Fruit fly (Drosophila melanogaster): ENCODE measurements around the gene Mettl14.

Gene Mettl14

DNA sequence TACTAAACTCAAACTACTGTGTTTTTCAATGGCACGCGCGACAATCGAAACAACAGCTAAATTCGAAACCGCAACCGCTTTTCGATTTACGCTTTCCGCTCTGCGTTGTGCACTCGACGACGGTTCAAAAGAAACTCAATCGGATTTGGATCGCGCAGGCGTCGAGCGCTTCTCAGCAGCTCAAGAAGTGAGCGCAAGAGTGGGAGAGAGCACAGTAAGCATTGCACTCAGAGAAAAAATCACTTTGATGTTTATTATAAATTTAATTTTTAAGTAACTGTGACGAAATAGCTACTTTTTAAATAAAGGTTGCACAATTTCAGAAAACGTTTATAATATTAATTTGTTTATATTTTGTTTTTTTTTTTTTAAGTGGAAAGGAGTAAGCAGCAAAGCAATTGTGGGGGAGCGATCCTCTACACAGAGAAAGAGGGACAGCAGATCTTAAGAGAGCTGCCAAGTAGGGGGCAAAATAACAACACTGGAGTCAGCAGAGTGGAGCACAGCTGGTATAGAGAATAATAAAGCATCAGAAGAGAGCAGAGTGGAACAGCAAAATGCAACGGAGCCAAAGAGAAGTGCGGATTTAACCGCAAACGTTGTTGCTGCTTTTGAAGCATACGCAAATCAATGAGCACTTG, 30.5 kb upstream of the Mettl14 start (continued):
- TF ChIP-seq Pdp1 (GFP tag; optimal IDR thresholded peaks at IDR 0.05) (peak; percentile 92 to 93), Atf-2 (GFP tag; optimal IDR thresholded peaks at IDR 0.05) (peak; percentile 81), nom (GFP tag; optimal IDR thresholded peaks at IDR 0.05) (peak; percentile 97), CG18599 (GFP tag; optimal IDR thresholded peaks at IDR 0.05) (peak; percentile 97), Nf-YC (tag; optimal IDR thresholded peaks at IDR 0.05) (peak; percentile 73), Nf-YA (GFP tag; IDR thresholded peaks at IDR 0.05) (peak; percentile 96), CTCF (GFP tag; optimal IDR thresholded peaks at IDR 0.05) (peak; percentile 67), Gsc (GFP tag; IDR thresholded peaks at IDR 0.05) (no peak; the same call in 1 of the 2 replicates), CrebB (tag; optimal IDR thresholded peaks at IDR 0.05) (peak; percentile 96), gt (GFP tag; IDR thresholded peaks at IDR 0.05) (peak; percentile 97), repo (GFP tag; optimal IDR thresholded peaks at IDR 0.05) (peak; percentile 83), ara (GFP tag; IDR thresholded peaks at IDR 0.05) (peak; percentile 99), pum (GFP tag; optimal IDR thresholded peaks at IDR 0.05) (peak; percentile 0), da (GFP tag; optimal IDR thresholded peaks at IDR 0.05) (peak; percentile 73), Bdp1 (GFP tag; optimal IDR thresholded peaks at IDR 0.05) (peak; percentile 87), CG5180 (GFP tag; optimal IDR thresholded peaks at IDR 0.05) (peak; percentile 91), tup (GFP tag; optimal IDR thresholded peaks at IDR 0.05) (peak; percentile 97), CG4730 (GFP tag; IDR thresholded peaks at IDR 0.05) (peak; percentile 98), CG18619 (GFP tag; optimal IDR thresholded peaks at IDR 0.05) (peak; percentile 95), Hr3 (GFP tag; optimal IDR thresholded peaks at IDR 0.05) (peak; percentile 99), fd3F (GFP tag; optimal IDR thresholded peaks at IDR 0.05) (peak; percentile 92), CG7987 (GFP tag; optimal IDR thresholded peaks at IDR 0.05) (peak; percentile 93), corto (GFP tag; optimal IDR thresholded peaks at IDR 0.05) (peak; percentile 98), Stat92E (GFP tag; optimal IDR thresholded peaks at IDR 0.05) (peak in 1 of 3 experiments; percentile 98), CG10274 (GFP tag; optimal IDR thresholded peaks at IDR 0.05) (peak; percentile 89), MESR4 (GFP tag; optimal IDR thresholded peaks at IDR 0.05) (peak; percentile 57), Rfx (GFP tag; IDR thresholded peaks at IDR 0.05) (peak; percentile 97), knrl (GFP tag; IDR thresholded peaks at IDR 0.05; ENCODE audit: partially characterized antibody) (peak; percentile 36; the same call in 1 of the 3 replicates), Hand (GFP tag; optimal IDR thresholded peaks at IDR 0.05) (peak; percentile 90), Doc3 (GFP tag; IDR thresholded peaks at IDR 0.05; ENCODE audit: partially characterized antibody) (no peak), CG8281 (tag; optimal IDR thresholded peaks at IDR 0.05) (peak; percentile 88), cg (GFP tag; optimal IDR thresholded peaks at IDR 0.05) (no peak), CG12769 (tag; optimal IDR thresholded peaks at IDR 0.05) (peak; percentile 87), Opbp (GFP tag; IDR thresholded peaks at IDR 0.05; ENCODE audit: partially characterized antibody) (0 out of 3 replicates have a peak, but pooled peaks have one; percentile 44), CG6683 (GFP tag; optimal IDR thresholded peaks at IDR 0.05) (peak; percentile 94), CG17385 (GFP tag; optimal IDR thresholded peaks at IDR 0.05) (peak; percentile 96), sna (GFP tag; IDR thresholded peaks at IDR 0.05; ENCODE audit: partially characterized antibody) (no peak), Vsx1 (GFP tag; optimal IDR thresholded peaks at IDR 0.05) (peak; percentile 95), nmo (GFP tag; optimal IDR thresholded peaks at IDR 0.05) (peak; percentile 98), CG11093 (GFP tag; IDR thresholded peaks at IDR 0.05) (peak; percentile 97), kah (GFP tag; optimal IDR thresholded peaks at IDR 0.05) (peak; percentile 95), otp (GFP tag; IDR thresholded peaks at IDR 0.05) (peak; percentile 99), dan (GFP tag; IDR thresholded peaks at IDR 0.05) (no peak; the same call in 1 of the 2 replicates), lmd (GFP tag; IDR thresholded peaks at IDR 0.05) (peak; percentile 98), maf-S (GFP tag; optimal IDR thresholded peaks at IDR 0.05) (peak; percentile 86), dmrt99B (tag; optimal IDR thresholded peaks at IDR 0.05) (peak; percentile 99), fru (optimal IDR thresholded peaks at IDR 0.05) (no peak), Mes4 (GFP tag; optimal IDR thresholded peaks at IDR 0.05) (peak; percentile 94), Usf (GFP tag; optimal IDR thresholded peaks at IDR 0.05) (peak; percentile 88)
